Worm (Caenorhabditis elegans): ENCODE results near the gene C35D10.1.

C35D10.1 gene

ce11 chrIII:4878281-4878680 lies 1.3 kb upstream of the C35D10.1 start, which contains the start of the genes tost-1 and arx-6:
Gene tost-1 (minus strand): TSS chrIII:4878311.
Gene arx-6 (plus strand): TSS chrIII:4878658.
- no peak for TF ChIP-seq ceh-8 (GFP tag; optimal IDR thresholded peaks at IDR 0.05)
- TF ChIP-seq egl-27 (tag; optimal IDR thresholded peaks at IDR 0.05) = no peak
- TF ChIP-seq fkh-10 (GFP tag; optimal IDR thresholded peaks at IDR 0.05) = no peak
- TF ChIP-seq alr-1 (tag; optimal IDR thresholded peaks at IDR 0.05; ENCODE audit: borderline replicate concordance) = no peak
- TF ChIP-seq nhr-71 (tag; optimal IDR thresholded peaks at IDR 0.05) = peak; percentile 51
- TF ChIP-seq unc-62 (GFP tag; optimal IDR thresholded peaks at IDR 0.05) = no peak
- TF ChIP-seq ama-1 (optimal IDR thresholded peaks at IDR 0.05) = no peak
- TF ChIP-seq skn-1 (tag; optimal IDR thresholded peaks at IDR 0.05) = peak; percentile 69
- TF ChIP-seq fos-1 (tag; optimal IDR thresholded peaks at IDR 0.05) = peak; percentile 38
- no peak for TF ChIP-seq lin-39 (tag; optimal IDR thresholded peaks at IDR 0.05)
- no peak for TF ChIP-seq grh-1 (GFP tag; IDR thresholded peaks at IDR 0.05)
- TF ChIP-seq ztf-11 (tag; optimal IDR thresholded peaks at IDR 0.05) = no peak
- no peak for TF ChIP-seq mab-9 (GFP tag; IDR thresholded peaks at IDR 0.05)
- no peak for TF ChIP-seq sptf-1 (tag; optimal IDR thresholded peaks at IDR 0.05)
- peak; percentile 90 to 96 for TF ChIP-seq efl-1 (optimal IDR thresholded peaks at IDR 0.05)
- TF ChIP-seq efl-1 (GFP tag; optimal IDR thresholded peaks at IDR 0.05 in 1 of 2) = peak; percentile 90 to 99
- peak; percentile 62 for TF ChIP-seq snu-23 (GFP tag; optimal IDR thresholded peaks at IDR 0.05)
- no peak for TF ChIP-seq ceh-88 (GFP tag; IDR thresholded peaks at IDR 0.05)
- TF ChIP-seq vab-15 (tag; optimal IDR thresholded peaks at IDR 0.05) = no peak
- TF ChIP-seq nhr-76 (tag; optimal IDR thresholded peaks at IDR 0.05) = no peak
- TF ChIP-seq blmp-1 (tag; optimal IDR thresholded peaks at IDR 0.05) = peak; percentile 46
- TF ChIP-seq tbx-2 (tag; optimal IDR thresholded peaks at IDR 0.05) = peak; percentile 27
- TF ChIP-seq F16B12.6 (tag; optimal IDR thresholded peaks at IDR 0.05) = peak; percentile 4
- TF ChIP-seq nhr-28 (tag; optimal IDR thresholded peaks at IDR 0.05) = no peak
- no peak for TF ChIP-seq mef-2 (tag; optimal IDR thresholded peaks at IDR 0.05)
- no peak for TF ChIP-seq nhr-12 (tag; optimal IDR thresholded peaks at IDR 0.05)
- TF ChIP-seq zip-4 (GFP tag; optimal IDR thresholded peaks at IDR 0.05) = no peak
- TF ChIP-seq hlh-17 (GFP tag; optimal IDR thresholded peaks at IDR 0.05; ENCODE audit: borderline replicate concordance) = no peak
- peak; percentile 42 to 73 for TF ChIP-seq lsy-2 (tag; optimal IDR thresholded peaks at IDR 0.05)
- no peak for TF ChIP-seq elt-2 (tag; optimal IDR thresholded peaks at IDR 0.05)
- peak; percentile 20; the same call in 1 of the 2 replicates for TF ChIP-seq nhr-19 (GFP tag; conservative IDR thresholded peaks at IDR 0.05)
- no peak for TF ChIP-seq elt-3 (tag; optimal IDR thresholded peaks at IDR 0.05)
- peak; percentile 48 for TF ChIP-seq nhr-47 (tag; optimal IDR thresholded peaks at IDR 0.05)
- peak; percentile 85 to 94 for TF ChIP-seq lin-35 (GFP tag; optimal IDR thresholded peaks at IDR 0.05)
- TF ChIP-seq sup-37 (GFP tag; optimal IDR thresholded peaks at IDR 0.05) = no peak
- no peak for TF ChIP-seq ceh-63 (GFP tag; optimal IDR thresholded peaks at IDR 0.05)
- no peak for TF ChIP-seq isw-1 (GFP tag; IDR thresholded peaks at IDR 0.05)
- TF ChIP-seq unc-30 (tag; optimal IDR thresholded peaks at IDR 0.05) = no peak
- TF ChIP-seq lin-15B (tag; optimal IDR thresholded peaks at IDR 0.05) = peak; percentile 51
- no peak for TF ChIP-seq nhr-90 (tag; optimal IDR thresholded peaks at IDR 0.05; ENCODE audit: poor library complexity)
- TF ChIP-seq ets-5 (GFP tag; IDR thresholded peaks at IDR 0.05) = no peak
- TF ChIP-seq fkh-8 (tag; optimal IDR thresholded peaks at IDR 0.05) = peak; percentile 16
- no peak for TF ChIP-seq lir-3 (tag; optimal IDR thresholded peaks at IDR 0.05; ENCODE audit: poor library complexity)
- peak; percentile 39 for TF ChIP-seq mep-1 (tag; optimal IDR thresholded peaks at IDR 0.05)
- TF ChIP-seq hlh-4 (tag; optimal IDR thresholded peaks at IDR 0.05) = no peak
- TF ChIP-seq unc-98 (GFP tag; IDR thresholded peaks at IDR 0.05) = no peak
- TF ChIP-seq efl-3 (GFP tag; optimal IDR thresholded peaks at IDR 0.05) = no peak
- TF ChIP-seq zag-1 (tag; optimal IDR thresholded peaks at IDR 0.05) = no peak
- TF ChIP-seq Y116A8C.19 (tag; optimal IDR thresholded peaks at IDR 0.05; ENCODE audit: borderline replicate concordance) = no peak
- peak; percentile 18 for TF ChIP-seq lin-14 (GFP tag; optimal IDR thresholded peaks at IDR 0.05)
- no peak for TF ChIP-seq nhr-84 (tag; optimal IDR thresholded peaks at IDR 0.05)
- TF ChIP-seq unc-130 (tag; optimal IDR thresholded peaks at IDR 0.05) = no peak
- TF ChIP-seq pqm-1 (tag; optimal IDR thresholded peaks at IDR 0.05) = no peak
- no peak for TF ChIP-seq ztf-4 (tag; optimal IDR thresholded peaks at IDR 0.05)
